Fruit fly (Drosophila melanogaster) whole organism, embryonic: ENCODE results near the gene RpS14a.

Experiments
- Asciz ChIP-seq: fragments of 200-800 bp; sonication (Bioruptor generic); optimal IDR thresholded peaks from 2 replicates; lab custom pipeline; 2017; ENCODE audit warnings: missing biosample characterization, mild to moderate bottlenecking, missing genetic modification characterization, missing genetic modification reagents
- Atf-2 ChIP-seq: fragments of 200-800 bp; sonication (Bioruptor generic); optimal IDR thresholded peaks from 2 replicates; lab custom pipeline; 2016; ENCODE audit warnings: missing biosample characterization, missing genetic modification characterization
- Blimp-1 ChIP-seq: fragments of 200-800 bp; sonication (Bioruptor generic); optimal IDR thresholded peaks from 3 replicates; lab custom pipeline; 2018; ENCODE audit warnings: missing biosample characterization, missing genetic modification characterization, mild to moderate bottlenecking, moderate library complexity, missing genetic modification reagents
- CG10565 ChIP-seq: fragments of 200-800 bp; sonication (Bioruptor generic); optimal IDR thresholded peaks from 3 replicates; lab custom pipeline; 2016; ENCODE audit warnings: missing biosample characterization, mild to moderate bottlenecking, missing genetic modification characterization
- CG12155 ChIP-seq: fragments of 200-800 bp; sonication (Bioruptor generic); optimal IDR thresholded peaks from 3 replicates; lab custom pipeline; 2016; ENCODE audit warnings: missing biosample characterization, missing genetic modification characterization
- CG12236 ChIP-seq: fragments of 200-800 bp; sonication (Bioruptor generic); optimal IDR thresholded peaks from 2 replicates; lab custom pipeline; 2016; ENCODE audit warnings: missing biosample characterization, missing genetic modification characterization
- CG15479 ChIP-seq: fragments of 200-800 bp; sonication (Bioruptor generic); optimal IDR thresholded peaks from 3 replicates; lab custom pipeline; 2019; ENCODE audit warnings: missing biosample characterization, mild to moderate bottlenecking, missing genetic modification characterization, moderate library complexity
- CG16815 ChIP-seq: fragments of 200-800 bp; sonication (Bioruptor generic); optimal IDR thresholded peaks from 3 replicates; lab custom pipeline; 2017; ENCODE audit warnings: missing biosample characterization, mild to moderate bottlenecking, missing genetic modification characterization
- CG17359 ChIP-seq: fragments of 200-800 bp; sonication (Bioruptor generic); optimal IDR thresholded peaks from 3 replicates; lab custom pipeline; 2018; ENCODE audit warnings: missing biosample characterization, mild to moderate bottlenecking, missing genetic modification characterization, moderate library complexity
- CG17361 ChIP-seq: fragments of 200-800 bp; sonication (Bioruptor generic); IDR thresholded peaks from 3 replicates; pipeline ENCODE4 v1.3.6; 2022; ENCODE audit warnings: missing biosample characterization, missing genetic modification characterization
- CG17568 ChIP-seq: fragments of 200-800 bp; sonication (Bioruptor generic); optimal IDR thresholded peaks from 2 replicates; lab custom pipeline; 2018; ENCODE audit warnings: missing biosample characterization, mild to moderate bottlenecking, missing genetic modification characterization, moderate library complexity
- CG17802 ChIP-seq: fragments of 200-800 bp; sonication (Bioruptor generic); optimal IDR thresholded peaks from 2 replicates; lab custom pipeline; 2018; ENCODE audit warnings: missing biosample characterization, mild to moderate bottlenecking, missing genetic modification characterization, moderate library complexity
- CG2120 ChIP-seq: fragments of 200-800 bp; sonication (Bioruptor generic); optimal IDR thresholded peaks from 3 replicates; lab custom pipeline; 2016; ENCODE audit warnings: missing biosample characterization, missing genetic modification characterization
- CG34224 ChIP-seq: fragments of 200-800 bp; sonication (Bioruptor generic); IDR thresholded peaks from 3 replicates; pipeline ENCODE4 v1.3.6; 2022; ENCODE audit warnings: missing biosample characterization, missing genetic modification characterization; ENCODE audit not compliant: partially characterized antibody
- CG3847 ChIP-seq: fragments of 200-800 bp; sonication (Bioruptor generic); IDR thresholded peaks from 2 replicates; pipeline ENCODE4 v1.3.6; 2022; ENCODE audit warnings: missing biosample characterization, missing genetic modification characterization
- CG42726 ChIP-seq: fragments of 200-800 bp; sonication (Bioruptor generic); IDR thresholded peaks from 2 replicates; pipeline ENCODE4 v1.3.6; 2022; ENCODE audit warnings: missing biosample characterization, missing genetic modification characterization; ENCODE audit not compliant: partially characterized antibody
- CG5953 ChIP-seq: fragments of 200-800 bp; sonication (Bioruptor generic); IDR thresholded peaks from 2 replicates; pipeline ENCODE4 v1.3.6; 2022; ENCODE audit warnings: missing biosample characterization, missing genetic modification characterization
- CG8478 ChIP-seq: fragments of >200 bp; optimal IDR thresholded peaks from 2 replicates; lab custom pipeline; 2018
- CG8924 ChIP-seq: fragments of 200-800 bp; optimal IDR thresholded peaks from 3 replicates; lab custom pipeline; 2019; ENCODE audit warnings: missing biosample characterization, mild to moderate bottlenecking, missing genetic modification characterization, moderate library complexity
- CG9215 ChIP-seq: fragments of 200-800 bp; sonication (Bioruptor generic); IDR thresholded peaks from 2 replicates; pipeline ENCODE4 v1.3.6; 2022; ENCODE audit warnings: missing biosample characterization, missing genetic modification characterization
- Dad ChIP-seq: fragments of 200-800 bp; sonication (Bioruptor generic); optimal IDR thresholded peaks from 3 replicates; lab custom pipeline; 2016; ENCODE audit warnings: missing biosample characterization, missing genetic modification characterization
- Dip3 ChIP-seq: fragments of 200-800 bp; sonication (Bioruptor generic); optimal IDR thresholded peaks from 3 replicates; lab custom pipeline; 2016; ENCODE audit warnings: missing biosample characterization, missing genetic modification characterization
- E2f1 ChIP-seq: fragments of 200-800 bp; sonication (Bioruptor generic); IDR thresholded peaks from 2 replicates; pipeline ENCODE4 v1.3.6; 2022; ENCODE audit warnings: missing biosample characterization, missing genetic modification characterization
- Ets97D ChIP-seq: fragments of 200-800 bp; sonication (Bioruptor generic); optimal IDR thresholded peaks from 3 replicates; lab custom pipeline; 2016; ENCODE audit warnings: missing biosample characterization, missing genetic modification characterization
- HmgD ChIP-seq: fragments of 200-800 bp; sonication (Bioruptor generic); optimal IDR thresholded peaks from 3 replicates; lab custom pipeline; 2016; ENCODE audit warnings: missing biosample characterization, missing genetic modification characterization
- Jarid2 ChIP-seq: fragments of 200-800 bp; sonication (Bioruptor generic); optimal IDR thresholded peaks from 3 replicates; lab custom pipeline; 2017; ENCODE audit warnings: mild to moderate bottlenecking, missing biosample characterization, missing genetic modification reagents, missing genetic modification characterization
- Lhr ChIP-seq: fragments of 200-800 bp; sonication (Bioruptor generic); optimal IDR thresholded peaks from 3 replicates; lab custom pipeline; 2017; ENCODE audit warnings: mild to moderate bottlenecking, missing biosample characterization, missing genetic modification reagents, missing genetic modification characterization
- Med ChIP-seq: fragments of 200-800 bp; sonication (Bioruptor generic); peaks from one replicate; lab custom pipeline; 2016; ENCODE audit warnings: missing biosample characterization, missing genetic modification characterization, mild to moderate bottlenecking, inconsistent platforms, moderate library complexity
- Myb ChIP-seq: fragments of 200-800 bp; sonication (Bioruptor generic); optimal IDR thresholded peaks from 2 replicates; lab custom pipeline; 2016; ENCODE audit warnings: missing biosample characterization, missing genetic modification characterization
- Nf-YA ChIP-seq: fragments of 200-800 bp; sonication (Bioruptor generic); IDR thresholded peaks from 2 replicates; pipeline ENCODE4 v1.3.6; 2022; ENCODE audit warnings: missing biosample characterization, missing genetic modification characterization
- PHDP ChIP-seq: fragments of 200-800 bp; sonication (Bioruptor generic); optimal IDR thresholded peaks from 3 replicates; lab custom pipeline; 2018; ENCODE audit warnings: missing biosample characterization, mild to moderate bottlenecking, missing genetic modification characterization, moderate library complexity
- Rfx ChIP-seq: fragments of 200-800 bp; sonication (Bioruptor generic); IDR thresholded peaks from 2 replicates; pipeline ENCODE4 v1.3.6; 2022; ENCODE audit warnings: missing biosample characterization, missing genetic modification characterization
- Rx ChIP-seq: fragments of 200-800 bp; sonication (Bioruptor generic); IDR thresholded peaks from 2 replicates; pipeline ENCODE4 v1.3.6; 2022; ENCODE audit warnings: missing biosample characterization, missing genetic modification characterization
- Scr ChIP-seq: fragments of 200-800 bp; sonication (Bioruptor generic); IDR thresholded peaks from 2 replicates; pipeline ENCODE4 v1.3.6; 2022; ENCODE audit warnings: missing biosample characterization, missing genetic modification characterization; ENCODE audit not compliant: partially characterized antibody
- Trl ChIP-seq, 3 experiments: fragments of >200 bp in 2 of 3; fragments of 200-800 bp in 1 of 3; sonication (Bioruptor generic) in 1 of 3; optimal IDR thresholded peaks; 2 replicates in 1 of 3; 3 replicates in 2 of 3; lab custom pipeline; 2016 to 2017; ENCODE audit warnings: missing biosample characterization in 1 of 3, missing genetic modification characterization in 1 of 3
- crc ChIP-seq: fragments of 200-800 bp; sonication (Bioruptor generic); optimal IDR thresholded peaks from 2 replicates; lab custom pipeline; 2016; ENCODE audit warnings: missing biosample characterization, missing genetic modification characterization
- dm ChIP-seq: fragments of 200-800 bp; sonication (Bioruptor generic); optimal IDR thresholded peaks from 3 replicates; lab custom pipeline; 2016; ENCODE audit warnings: missing biosample characterization, missing genetic modification characterization
- dmrt99B ChIP-seq: fragments of 200-800 bp; sonication (Bioruptor generic); optimal IDR thresholded peaks from 2 replicates; lab custom pipeline; 2018; ENCODE audit warnings: missing biosample characterization, mild to moderate bottlenecking, missing genetic modification characterization, moderate library complexity
- ems ChIP-seq: fragments of 200-800 bp; sonication (Bioruptor generic); optimal IDR thresholded peaks from 3 replicates; lab custom pipeline; 2016; ENCODE audit warnings: missing biosample characterization, missing genetic modification characterization
- hbn ChIP-seq: fragments of 200-800 bp; sonication (Bioruptor generic); IDR thresholded peaks from 2 replicates; pipeline ENCODE4 v1.3.6; 2022; ENCODE audit warnings: missing biosample characterization, missing genetic modification characterization; ENCODE audit not compliant: partially characterized antibody
- maf-S ChIP-seq: fragments of 200-800 bp; sonication (Bioruptor generic); optimal IDR thresholded peaks from 2 replicates; lab custom pipeline; 2016; ENCODE audit warnings: missing biosample characterization, missing genetic modification characterization
- mam ChIP-seq: fragments of 200-800 bp; sonication (Bioruptor generic); optimal IDR thresholded peaks from 3 replicates; lab custom pipeline; 2016; ENCODE audit warnings: missing biosample characterization, missing genetic modification characterization
- mld ChIP-seq: fragments of 200-800 bp; sonication (Bioruptor generic); IDR thresholded peaks from 3 replicates; pipeline ENCODE4 v1.3.6; 2022; ENCODE audit warnings: missing biosample characterization, missing genetic modification characterization; ENCODE audit not compliant: partially characterized antibody
- prd ChIP-seq, 3 experiments: fragments of >200 bp in 2 of 3; fragments of 200-800 bp in 1 of 3; sonication (Bioruptor generic) in 1 of 3; optimal IDR thresholded peaks in 2 of 3; IDR thresholded peaks in 1 of 3; 2 replicates in 2 of 3; 3 replicates in 1 of 3; pipeline versions ENCODE4 v1.3.6 to Lab custom; 2017 to 2022; ENCODE audit warnings: missing biosample characterization in 1 of 3, missing genetic modification characterization in 1 of 3
- sqz ChIP-seq: fragments of 200-800 bp; sonication (Bioruptor generic); optimal IDR thresholded peaks from 3 replicates; lab custom pipeline; 2018; ENCODE audit warnings: missing biosample characterization, mild to moderate bottlenecking, missing genetic modification characterization
- tin ChIP-seq: fragments of 200-800 bp; sonication (Bioruptor generic); optimal IDR thresholded peaks from 3 replicates; lab custom pipeline; 2016; ENCODE audit warnings: missing biosample characterization, missing genetic modification characterization
- unc-4 ChIP-seq: fragments of 200-800 bp; sonication (Bioruptor generic); IDR thresholded peaks from 2 replicates; pipeline ENCODE4 v1.3.6; 2022; ENCODE audit warnings: missing biosample characterization, missing genetic modification characterization; ENCODE audit not compliant: partially characterized antibody
- vvl ChIP-seq: fragments of 200-800 bp; sonication (Bioruptor generic); IDR thresholded peaks from 2 replicates; pipeline ENCODE4 v1.3.6; 2022; ENCODE audit warnings: missing biosample characterization, missing genetic modification characterization

RpS14a gene

DNA sequence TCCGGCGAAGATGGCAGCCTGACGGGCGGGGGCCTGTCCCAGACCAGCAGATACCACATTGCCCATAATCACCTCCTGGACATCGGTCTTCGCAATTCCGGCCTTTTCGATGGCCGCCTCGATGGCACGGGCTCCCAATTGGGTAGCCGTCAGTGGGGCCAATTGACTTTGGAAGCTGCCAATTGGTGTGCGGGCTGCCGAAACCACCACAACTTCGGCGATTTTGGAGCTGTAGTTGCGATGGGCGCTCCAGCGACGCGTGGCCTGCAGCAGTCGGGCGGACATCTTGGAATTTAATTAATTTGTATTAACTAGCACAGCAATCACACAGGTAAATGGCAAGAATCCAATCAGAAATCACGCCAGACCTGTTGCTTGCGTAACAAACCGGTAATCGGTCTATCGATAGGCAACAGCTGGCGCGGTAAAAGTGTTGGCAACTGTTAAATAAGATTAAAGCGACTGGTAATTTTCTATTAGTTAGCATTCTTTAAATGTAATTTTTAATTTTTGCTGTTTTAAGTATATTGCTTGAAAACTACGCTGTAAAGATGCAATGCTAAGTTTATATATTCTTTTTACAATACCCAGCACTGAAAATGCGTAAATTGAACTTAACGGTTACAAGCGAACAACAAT is 45.0 kb upstream of the RpS14a start, which contains the start of gene Acat1 (continued):
- TF ChIP-seq hbn (GFP tag; lab: Robert Waterston, UW): peak; percentile 18; the same call in 1 of the 2 replicates
- peak; percentile 2 for TF ChIP-seq maf-S (GFP tag; lab: Kevin White, UChicago)
- no peak for TF ChIP-seq CG17802 (tag; lab: Kevin White, UChicago)
- peak; percentile 43 for TF ChIP-seq ems (GFP tag; lab: Kevin White, UChicago)
- no peak for TF ChIP-seq CG8478 (lab: Kevin White, UChicago)
- TF ChIP-seq CG17359 (tag; lab: Kevin White, UChicago): no peak
- TF ChIP-seq CG8924 (tag; lab: Kevin White, UChicago): peak; percentile 41
- peak; percentile 11 for TF ChIP-seq CG16815
- TF ChIP-seq CG12236 (GFP tag; lab: Kevin White, UChicago): peak; percentile 15
- no peak for TF ChIP-seq CG15479
- no peak for TF ChIP-seq CG42726 (GFP tag; lab: Robert Waterston, UW)
- TF ChIP-seq PHDP (tag; lab: Kevin White, UChicago): peak; percentile 61
- TF ChIP-seq Lhr (GFP tag; lab: Kevin White, UChicago): peak; percentile 27
- peak; percentile 38 for TF ChIP-seq Dad (GFP tag; lab: Kevin White, UChicago)
- TF ChIP-seq CG10565 (GFP tag; lab: Kevin White, UChicago): no peak
- TF ChIP-seq Ets97D (GFP tag; lab: Kevin White, UChicago): peak; percentile 53
- TF ChIP-seq CG34224 (GFP tag; lab: Robert Waterston, UW): peak; percentile 58; the same call in 2 of the 3 replicates
- TF ChIP-seq CG9215 (GFP tag; lab: Robert Waterston, UW): 0 out of 2 replicates have a peak, but pooled peaks have one; percentile 13
- TF ChIP-seq CG17568 (GFP tag; lab: Kevin White, UChicago): no peak
- peak; percentile 32 for TF ChIP-seq dm (GFP tag; lab: Kevin White, UChicago)
- TF ChIP-seq Jarid2: peak; percentile 12
- TF ChIP-seq Myb (GFP tag; lab: Kevin White, UChicago): peak; percentile 88
- peak; percentile 29 for TF ChIP-seq HmgD (GFP tag; lab: Kevin White, UChicago)
- TF ChIP-seq prd (optimal IDR thresholded peaks at IDR 0.05; lab: Kevin White, UChicago): no peak
- TF ChIP-seq prd (GFP tag; IDR thresholded peaks at IDR 0.05; lab: Robert Waterston, UW): peak; percentile 72
- TF ChIP-seq Rfx (GFP tag; lab: Robert Waterston, UW): peak; percentile 72
- TF ChIP-seq E2f1: peak; percentile 22; the same call in 1 of the 2 replicates
- peak; percentile 80 for TF ChIP-seq CG2120 (GFP tag; lab: Kevin White, UChicago)
- 0 out of 2 replicates have a peak, but pooled peaks have one; percentile 11 for TF ChIP-seq Nf-YA (GFP tag; lab: Robert Waterston, UW)
- peak; percentile 64 for TF ChIP-seq mam (GFP tag; lab: Kevin White, UChicago)
- peak; percentile 1 for TF ChIP-seq crc
- peak; percentile 50; the same call in 1 of the 2 replicates for TF ChIP-seq unc-4
- peak; percentile 65 for TF ChIP-seq CG12155 (GFP tag; lab: Kevin White, UChicago)
- 0 out of 2 replicates have a peak, but pooled peaks have one; percentile 40 for TF ChIP-seq CG5953 (GFP tag; lab: Robert Waterston, UW)
- peak; percentile 83 for TF ChIP-seq vvl (GFP tag; lab: Robert Waterston, UW)
- TF ChIP-seq Rx: peak; percentile 44
- peak; percentile 94 for TF ChIP-seq Med
- peak; percentile 64 for TF ChIP-seq Blimp-1 (GFP tag; lab: Kevin White, UChicago)
- peak; percentile 71 for TF ChIP-seq Dip3 (GFP tag; lab: Kevin White, UChicago)
- TF ChIP-seq CG17361: no peak
- TF ChIP-seq Scr: peak; percentile 51
- TF ChIP-seq mld (GFP tag; lab: Robert Waterston, UW): no peak
- peak; percentile 49 for TF ChIP-seq tin (GFP tag; lab: Kevin White, UChicago)
- no peak for TF ChIP-seq Trl (optimal IDR thresholded peaks at IDR 0.05; lab: Kevin White, UChicago)
- peak; percentile 52 for TF ChIP-seq Trl (GFP tag; optimal IDR thresholded peaks at IDR 0.05; lab: Kevin White, UChicago)
- TF ChIP-seq dmrt99B (tag; lab: Kevin White, UChicago): no peak
- TF ChIP-seq sqz: no peak
- peak; percentile 34 for TF ChIP-seq Atf-2
- TF ChIP-seq Asciz (GFP tag; lab: Kevin White, UChicago): peak; percentile 56
- peak; percentile 53; the same call in 1 of the 2 replicates for TF ChIP-seq CG3847 (GFP tag; lab: Robert Waterston, UW)
